Fruit fly (Drosophila melanogaster) S2 (cell line): ENCODE results near the gene Jon25Bi.

Experiments
- CG8478 ChIP-seq: fragments of >200 bp; optimal IDR thresholded peaks from 2 replicates; lab custom pipeline; 2018
- CTCF ChIP-seq, 2 experiments: fragments of >200 bp; optimal IDR thresholded peaks; 2 replicates each; lab custom pipeline; 2018

Jon25Bi gene

DNA sequence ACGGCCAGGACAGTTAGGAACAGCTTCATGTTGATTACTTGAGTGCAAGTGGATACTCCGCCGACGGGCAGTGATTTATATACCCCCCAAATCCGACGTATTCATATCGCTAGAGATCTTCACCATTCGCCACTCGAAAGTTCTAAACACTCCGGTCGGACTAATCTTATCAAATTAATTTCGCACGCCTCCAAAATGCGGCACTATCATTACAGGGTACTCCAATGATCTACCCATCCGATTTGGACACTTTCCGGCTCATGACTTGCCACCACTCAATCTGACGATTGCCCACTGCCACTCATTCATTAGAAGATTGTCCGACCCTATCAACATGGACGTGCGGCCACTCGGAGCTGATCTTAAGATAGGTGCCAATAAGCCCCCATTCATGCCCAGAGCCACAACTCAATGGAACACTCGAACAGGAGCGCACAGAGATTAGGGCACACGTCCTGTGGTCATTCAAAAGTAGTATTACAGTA, 1.8 kb downstream of the Jon25Bi start, which contains the start of gene Jon25Bii:
Gene Jon25Bii, minus strand, starts transcription at position 51 of the 485 bp plus-strand sequence.
- no peak for TF ChIP-seq CTCF (optimal IDR thresholded peaks at IDR 0.05; lab: Kevin White, UChicago)
- TF ChIP-seq CG8478, result no peak

- no peak for TF ChIP-seq CG8478
- TF ChIP-seq CTCF (optimal IDR thresholded peaks at IDR 0.05; lab: Kevin White, UChicago), result no peak
Observed at dm6 chr2L:4950667-4951066, 4.3 kb downstream of the Jon25Bi start, which contains the start of gene Jon25Biii. TSS of gene Jon25Biii (minus strand) at chr2L:4950767.

DNA sequence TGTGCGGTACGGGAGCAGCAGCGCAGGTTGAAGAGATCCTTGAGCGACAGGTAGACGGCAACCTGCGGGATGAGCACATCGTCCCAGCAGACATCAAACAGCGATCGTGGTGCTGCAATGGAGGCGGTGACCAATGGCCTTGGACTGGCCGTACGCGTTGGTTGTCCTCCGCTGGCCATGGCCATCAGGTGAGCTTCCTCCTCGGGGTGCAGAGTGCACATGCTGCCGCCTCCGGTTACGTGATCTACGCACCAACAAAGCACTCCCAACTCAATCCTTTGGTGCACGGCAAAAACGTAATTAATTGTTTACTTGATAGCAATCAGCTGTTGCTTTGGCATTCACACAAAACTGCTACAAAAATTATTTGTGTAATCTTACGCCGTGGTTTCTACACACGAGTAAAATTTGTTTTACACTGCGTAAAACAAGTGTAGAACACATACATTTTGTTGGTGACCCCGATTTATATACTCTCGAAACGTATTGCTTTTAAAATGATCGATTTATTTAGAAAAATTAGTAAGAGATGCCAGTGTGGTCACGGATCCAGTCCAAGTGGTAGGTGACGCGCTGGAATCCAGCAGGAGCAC, 5.4 kb downstream of the Jon25Bi start, which contains the start of gene jet:
Gene jet, minus strand, starts transcription at position 332 of the 593 bp plus-strand sequence.
- TF ChIP-seq CTCF (optimal IDR thresholded peaks at IDR 0.05; lab: Kevin White, UChicago), result peak in 1 of 2 experiments; percentile 41
- TF ChIP-seq CG8478, result no peak

DNA sequence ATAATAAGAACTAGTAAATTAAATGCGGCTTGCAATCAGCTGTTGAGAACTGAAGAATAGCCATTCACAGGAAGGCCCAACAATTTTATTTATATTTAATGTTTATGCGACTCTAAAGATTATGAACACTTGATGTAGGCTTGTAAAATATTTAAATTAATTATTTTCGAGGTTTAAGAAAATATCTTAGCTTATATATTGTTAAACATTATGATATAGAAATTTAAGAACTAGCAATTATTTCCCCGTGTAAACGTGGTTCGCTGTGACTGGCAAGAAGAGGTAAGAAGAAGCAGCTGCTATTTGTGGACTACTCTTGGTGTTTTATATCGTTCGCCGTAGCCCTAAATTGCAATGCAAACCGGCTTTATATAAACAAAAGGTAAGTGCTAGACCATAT, 9.6 kb downstream of the Jon25Bi start, which contains the start of the genes mRpL24 and betaggt-I:
Gene mRpL24, minus strand, starts transcription at position 62 of the 400 bp plus-strand sequence.
Gene betaggt-I, plus strand, starts transcription at position 280 of the 400 bp plus-strand sequence.
- TF ChIP-seq CTCF (optimal IDR thresholded peaks at IDR 0.05; lab: Kevin White, UChicago) (no peak), CG8478 (no peak)

DNA sequence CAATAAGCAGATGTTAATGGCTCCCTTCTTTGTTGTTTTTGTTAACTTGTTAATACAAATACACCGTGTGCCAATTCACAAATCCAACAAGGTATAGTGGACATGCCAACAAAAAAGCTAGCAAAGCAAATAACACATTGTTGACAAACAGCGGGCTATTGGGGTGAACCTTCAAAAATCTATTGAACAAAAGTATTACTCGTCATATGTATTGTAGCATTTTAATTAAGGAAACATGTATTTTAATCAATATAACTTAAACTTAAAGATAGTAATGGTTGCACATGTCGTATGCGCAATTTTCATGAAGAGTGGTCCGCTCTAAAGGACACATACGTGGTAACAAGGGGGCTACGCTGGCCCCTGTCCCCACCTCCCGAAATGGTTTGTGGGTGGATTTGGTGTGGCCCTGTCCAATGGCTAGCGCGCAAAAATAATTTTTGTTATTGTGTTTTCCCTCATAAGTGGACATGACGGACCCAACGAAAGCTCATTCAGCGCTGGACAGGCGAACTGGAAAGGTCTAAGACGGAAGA, 12.6 kb downstream of the Jon25Bi start, which contains the start of gene synr:
Gene synr, plus strand, starts transcription at position 486 of the 536 bp plus-strand sequence.
- TF ChIP-seq CTCF (optimal IDR thresholded peaks at IDR 0.05; lab: Kevin White, UChicago) (no peak), CG8478 (no peak)

- TF ChIP-seq CTCF (optimal IDR thresholded peaks at IDR 0.05; lab: Kevin White, UChicago) (no peak), CG8478 (no peak)
Observed at dm6 chr2L:4937060-4937459, 17.9 kb downstream of the Jon25Bi start, which contains the start of gene Sgs1. TSS of gene Sgs1 (plus strand) at chr2L:4937409.

- TF ChIP-seq CTCF (optimal IDR thresholded peaks at IDR 0.05; lab: Kevin White, UChicago) (no peak), CG8478 (no peak)
Observed at dm6 chr2L:4936325-4936869, 18.5 kb downstream of the Jon25Bi start, which contains the start of gene hoe2. TSS of gene hoe2 (minus strand) at chr2L:4936450.

dm6 chr2L:4932284-4932683, 22.7 kb downstream of the Jon25Bi start, which contains the start of gene hoe1:
TSS of gene hoe1 (minus strand) at chr2L:4932384.
- TF ChIP-seq CTCF (optimal IDR thresholded peaks at IDR 0.05; lab: Kevin White, UChicago) (no peak), CG8478 (no peak)

- TF ChIP-seq CTCF (optimal IDR thresholded peaks at IDR 0.05; lab: Kevin White, UChicago) (no peak), CG8478 (no peak)
Observed at dm6 chr2L:4930541-4930940, 24.4 kb downstream of the Jon25Bi start.

DNA sequence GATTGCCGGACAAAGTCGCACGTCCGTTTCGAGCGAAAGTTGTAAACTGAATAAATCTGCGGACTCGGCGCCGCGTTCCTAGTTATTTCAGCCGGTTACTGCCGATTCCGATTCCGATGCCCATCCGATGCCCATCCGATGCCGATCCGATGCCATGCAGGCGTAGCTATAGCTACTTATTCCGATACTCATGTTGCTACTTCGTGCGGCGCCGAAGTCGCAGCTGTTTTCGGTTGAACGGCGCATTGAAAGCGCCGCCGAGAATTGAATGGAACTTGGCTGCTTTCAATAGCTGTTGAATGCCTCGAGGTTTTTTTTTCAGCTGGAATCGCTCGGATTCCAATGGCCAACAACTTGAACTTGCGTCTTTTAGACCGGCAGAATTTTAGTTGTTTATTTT, 26.6 kb downstream of the Jon25Bi start:
- TF ChIP-seq CTCF (optimal IDR thresholded peaks at IDR 0.05; lab: Kevin White, UChicago) (no peak), CG8478 (no peak)

DNA sequence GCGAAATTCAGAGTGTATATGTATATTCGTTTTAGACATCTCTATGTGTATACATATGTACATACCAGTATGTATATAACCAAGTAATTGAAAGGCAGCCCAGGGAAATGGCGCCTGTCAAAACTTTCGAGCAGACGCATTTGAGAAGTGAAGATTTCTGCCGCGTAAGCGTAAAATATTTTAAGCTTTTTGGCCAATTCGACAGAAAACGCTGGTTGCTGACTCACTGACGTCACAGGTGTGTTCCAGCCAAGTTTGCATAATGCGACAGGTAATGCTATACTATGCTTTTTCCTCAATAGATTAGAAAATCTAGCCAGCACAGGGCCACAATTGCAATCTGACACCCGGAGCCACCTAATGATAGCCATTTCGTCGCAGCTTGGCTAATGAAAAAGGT, 38.2 kb downstream of the Jon25Bi start:
- TF ChIP-seq CTCF (optimal IDR thresholded peaks at IDR 0.05; lab: Kevin White, UChicago) (no peak), CG8478 (no peak)

dm6 chr2L:4915715-4916153, 39.2 kb downstream of the Jon25Bi start:
- TF ChIP-seq CG8478, result no peak
- TF ChIP-seq CTCF (optimal IDR thresholded peaks at IDR 0.05; lab: Kevin White, UChicago), result no peak

dm6 chr2L:4907986-4908385, 47.0 kb downstream of the Jon25Bi start:
- TF ChIP-seq CG8478 (no peak), CTCF (optimal IDR thresholded peaks at IDR 0.05; lab: Kevin White, UChicago) (no peak)

dm6 chr2L:4906546-4907250, 48.2 kb downstream of the Jon25Bi start, which contains the start of gene snsl:
TSS of gene snsl (minus strand) at chr2L:4906762.
- TF ChIP-seq CG8478 (no peak), CTCF (optimal IDR thresholded peaks at IDR 0.05; lab: Kevin White, UChicago) (no peak)
